Worm (Caenorhabditis elegans) whole organism, young adult: ENCODE measurements around the gene Y73F8A.13.
"Not testable (repeated sequence)": the region's sequence is repeated elsewhere in the genome, so short reads cannot be mapped to it uniquely, and the experiment has no call there.

Experiments used
- B0019.2 ChIP-seq: fragments of 200-800 bp; sonication (Bioruptor generic); conservative IDR thresholded peaks from 2 replicates; pipeline ENCODE4 v1.3.6; 2022; ENCODE audit warnings: missing genetic modification reagents, missing genetic modification characterization, missing compliant biosample characterization
- D2030.7 ChIP-seq: fragments of 200-800 bp; sonication (Bioruptor generic); IDR thresholded peaks from 2 replicates; pipeline ENCODE4 v1.3.6; 2022; ENCODE audit warnings: missing genetic modification reagents, missing genetic modification characterization, missing compliant biosample characterization
- F39B2.1 ChIP-seq: fragments of 200-800 bp; sonication (Bioruptor generic); IDR thresholded peaks from 2 replicates; pipeline ENCODE4 v1.3.6; 2022; ENCODE audit warnings: missing genetic modification reagents, missing genetic modification characterization, missing compliant biosample characterization
- F55B11.4 ChIP-seq: sonication (generic microtip); optimal IDR thresholded peaks from 2 replicates; lab custom pipeline; 2016; ENCODE audit warnings: missing compliant biosample characterization, missing genetic modification characterization, borderline replicate concordance; ENCODE audit not compliant: insufficient read depth
- K11D2.4 ChIP-seq: fragments of 200-800 bp; sonication (Bioruptor generic); IDR thresholded peaks from 2 replicates; pipeline ENCODE4 v1.3.6; 2022; ENCODE audit warnings: missing genetic modification reagents, missing genetic modification characterization, missing compliant biosample characterization
- Y53G8AR.9 ChIP-seq: fragments of 200-800 bp; sonication (Bioruptor generic); conservative IDR thresholded peaks from 2 replicates; pipeline ENCODE4 v1.3.6; 2022; ENCODE audit warnings: missing genetic modification reagents, missing genetic modification characterization, missing compliant biosample characterization
- Y79H2A.3 ChIP-seq: fragments of 200-800 bp; sonication (Bioruptor generic); conservative IDR thresholded peaks from 2 replicates; pipeline ENCODE4 v1.3.6; 2022; ENCODE audit warnings: missing genetic modification reagents, missing genetic modification characterization, missing compliant biosample characterization
- Y95B8A.8 ChIP-seq: fragments of 200-800 bp; sonication (Bioruptor generic); IDR thresholded peaks from 2 replicates; pipeline ENCODE4 v1.3.6; 2022; ENCODE audit warnings: missing genetic modification reagents, missing genetic modification characterization, missing compliant biosample characterization
- atf-7 ChIP-seq: sonication (generic microtip); optimal IDR thresholded peaks from 2 replicates; lab custom pipeline; 2017; ENCODE audit warnings: mild to moderate bottlenecking, missing genetic modification characterization, missing compliant biosample characterization
- ceh-79 ChIP-seq: sonication (generic microtip); optimal IDR thresholded peaks from 2 replicates; lab custom pipeline; 2017; ENCODE audit warnings: mild to moderate bottlenecking, missing genetic modification characterization, missing compliant biosample characterization
- ceh-91 ChIP-seq: fragments of 200-800 bp; sonication (Bioruptor generic); IDR thresholded peaks from 2 replicates; pipeline ENCODE4 v1.3.6; 2022; ENCODE audit warnings: missing genetic modification reagents, missing genetic modification characterization, missing compliant biosample characterization
- dox-1 ChIP-seq: fragments of 200-800 bp; sonication (Bioruptor generic); IDR thresholded peaks from 2 replicates; pipeline ENCODE4 v1.3.6; 2022; ENCODE audit warnings: missing genetic modification reagents, missing genetic modification characterization, missing compliant biosample characterization
- dpl-1 ChIP-seq: fragments of 150-350 bp; optimal IDR thresholded peaks from 2 replicates; lab custom pipeline; 2014; ENCODE audit warnings: missing biosample characterization, missing genetic modification reagents, missing genetic modification characterization
- efl-1 ChIP-seq: fragments of 150-350 bp; optimal IDR thresholded peaks from 2 replicates; lab custom pipeline; 2014; ENCODE audit warnings: missing biosample characterization, missing genetic modification reagents, missing genetic modification characterization
- egl-44 ChIP-seq: fragments of 200-800 bp; sonication (Bioruptor generic); IDR thresholded peaks from 2 replicates; pipeline ENCODE4 v1.3.6; 2022; ENCODE audit warnings: missing genetic modification reagents, missing genetic modification characterization, missing compliant biosample characterization
- fkh-3 ChIP-seq: sonication (generic microtip); optimal IDR thresholded peaks from 2 replicates; lab custom pipeline; 2016; ENCODE audit warnings: mild to moderate bottlenecking, missing genetic modification characterization, missing compliant biosample characterization
- hmg-20 ChIP-seq: fragments of 200-800 bp; sonication (Bioruptor generic); IDR thresholded peaks from 2 replicates; pipeline ENCODE4 v1.3.6; 2022; ENCODE audit warnings: missing genetic modification reagents, missing genetic modification characterization, missing compliant biosample characterization
- let-607 ChIP-seq, 2 experiments: fragments of 200-800 bp in 1 of 2; sonication (Bioruptor generic) in 1 of 2; sonication (generic microtip) in 1 of 2; optimal IDR thresholded peaks; 2 replicates each; lab custom pipeline; 2016 to 2018; ENCODE audit warnings: mild to moderate bottlenecking in 2 of 2, missing compliant biosample characterization in 2 of 2, missing genetic modification characterization in 2 of 2, moderate library complexity in 2 of 2, missing genotype in 1 of 2
- lsy-27 ChIP-seq: sonication (generic microtip); optimal IDR thresholded peaks from 2 replicates; lab custom pipeline; 2017; ENCODE audit warnings: missing genetic modification characterization, mild to moderate bottlenecking, missing compliant biosample characterization, antibody characterized with exemption, missing genotype, borderline replicate concordance; ENCODE audit not compliant: insufficient read depth
- mes-4 ChIP-seq: sonication (generic microtip); optimal IDR thresholded peaks from 2 replicates; lab custom pipeline; 2016; ENCODE audit warnings: missing genotype, missing genetic modification characterization, missing compliant biosample characterization
- nfyb-1 ChIP-seq: fragments of 200-800 bp; sonication (Bioruptor generic); IDR thresholded peaks from 2 replicates; pipeline ENCODE4 v1.3.6; 2022; ENCODE audit warnings: missing genetic modification reagents, missing genetic modification characterization, missing compliant biosample characterization
- nhr-120 ChIP-seq: fragments of 200-800 bp; sonication (Bioruptor generic); IDR thresholded peaks from 2 replicates; pipeline ENCODE4 v1.3.6; 2022; ENCODE audit warnings: missing genetic modification characterization, missing compliant biosample characterization
- nhr-27 ChIP-seq: fragments of 200-800 bp; sonication (Bioruptor generic); optimal IDR thresholded peaks from 2 replicates; lab custom pipeline; 2018; ENCODE audit warnings: mild to moderate bottlenecking, missing genetic modification characterization, moderate library complexity, missing compliant biosample characterization
- pbrm-1 ChIP-seq: fragments of 200-800 bp; sonication (Bioruptor generic); IDR thresholded peaks from 2 replicates; pipeline ENCODE4 v1.3.6; 2022; ENCODE audit warnings: missing genetic modification reagents, missing genetic modification characterization, missing compliant biosample characterization
- pha-4 ChIP-seq: fragments of 150-350 bp; sonication (generic microtip); optimal IDR thresholded peaks from 2 replicates; lab custom pipeline; 2014; ENCODE audit warnings: missing biosample characterization, missing genetic modification reagents, missing genetic modification characterization
- rcor-1 ChIP-seq: fragments of 200-800 bp; sonication (Bioruptor generic); IDR thresholded peaks from 2 replicates; pipeline ENCODE4 v1.3.6; 2022; ENCODE audit warnings: missing genetic modification reagents, missing genetic modification characterization, missing compliant biosample characterization
- repo-1 ChIP-seq: sonication (generic microtip); optimal IDR thresholded peaks from 2 replicates; lab custom pipeline; 2017; ENCODE audit warnings: mild to moderate bottlenecking, missing genetic modification characterization, missing compliant biosample characterization
- snpc-3.4 ChIP-seq: sonication (generic microtip); optimal IDR thresholded peaks from 2 replicates; lab custom pipeline; 2017; ENCODE audit warnings: missing genetic modification characterization, mild to moderate bottlenecking, missing compliant biosample characterization, antibody characterized with exemption, moderate library complexity, missing genotype, missing genetic modification reagents
- snpc-4 ChIP-seq, 5 experiments: fragments of 150-350 bp in 1 of 5; sonication (generic microtip) in 4 of 5; optimal IDR thresholded peaks; 2 replicates each; lab custom pipeline; 2014 to 2018; ENCODE audit warnings: missing genetic modification characterization in 5 of 5, missing biosample characterization in 3 of 5, antibody characterized with exemption in 2 of 5, mild to moderate bottlenecking in 2 of 5, missing compliant biosample characterization in 2 of 5, missing genotype in 2 of 5, moderate library complexity in 2 of 5, missing genetic modification reagents in 1 of 5
- somi-1 ChIP-seq: fragments of 200-800 bp; sonication (Bioruptor generic); optimal IDR thresholded peaks from 2 replicates; lab custom pipeline; 2018; ENCODE audit warnings: mild to moderate bottlenecking, missing genetic modification characterization, missing compliant biosample characterization
- sptf-2 ChIP-seq: fragments of 200-800 bp; sonication (Bioruptor generic); optimal IDR thresholded peaks from 2 replicates; lab custom pipeline; 2018; ENCODE audit warnings: mild to moderate bottlenecking, missing genetic modification characterization, missing compliant biosample characterization
- tbx-9 ChIP-seq: sonication (generic microtip); optimal IDR thresholded peaks from 2 replicates; lab custom pipeline; 2016; ENCODE audit warnings: borderline replicate concordance, missing genetic modification characterization, inconsistent platforms, missing compliant biosample characterization
- tlf-1 ChIP-seq: fragments of 200-800 bp; sonication (Bioruptor generic); optimal IDR thresholded peaks from 2 replicates; lab custom pipeline; 2018; ENCODE audit warnings: mild to moderate bottlenecking, missing genetic modification characterization, missing compliant biosample characterization
- unc-130 ChIP-seq: sonication (generic microtip); optimal IDR thresholded peaks from 2 replicates; lab custom pipeline; 2016; ENCODE audit warnings: missing genetic modification reagents, missing genetic modification characterization, missing compliant biosample characterization
- zfh-2 ChIP-seq: fragments of 200-800 bp; sonication (Bioruptor generic); conservative IDR thresholded peaks from 2 replicates; pipeline ENCODE4 v1.3.6; 2022; ENCODE audit warnings: missing genetic modification reagents, missing genetic modification characterization, missing compliant biosample characterization
- zim-3 ChIP-seq: sonication (generic microtip); optimal IDR thresholded peaks from 2 replicates; lab custom pipeline; 2017; ENCODE audit warnings: mild to moderate bottlenecking, missing genetic modification characterization, moderate library complexity, missing compliant biosample characterization
- ztf-22 ChIP-seq: fragments of 200-800 bp; sonication (Bioruptor generic); optimal IDR thresholded peaks from 2 replicates; lab custom pipeline; 2018; ENCODE audit warnings: mild to moderate bottlenecking, missing genetic modification characterization, moderate library complexity, missing compliant biosample characterization
- ztf-25 ChIP-seq: fragments of 200-800 bp; sonication (Bioruptor generic); IDR thresholded peaks from 2 replicates; pipeline ENCODE4 v1.3.6; 2022; ENCODE audit warnings: missing genetic modification reagents, missing genetic modification characterization, missing compliant biosample characterization

Y73F8A.13 gene

ce11 chrIV:15318982-15319381, 6.9 kb downstream of the Y73F8A.13 start, which contains the start of gene Y73F8A.14:
TSS of gene Y73F8A.14 (minus strand) at chrIV:15319082.
- TF ChIP-seq atf-7 (tag; lab: Kevin White, UChicago); pbrm-1 (GFP tag; lab: Robert Waterston, UW); rcor-1: not testable (repeated sequence)

ce11 chrIV:15321279-15321678, 9.2 kb downstream of the Y73F8A.13 start, which contains the start of gene Y73F8A.15:
TSS of gene Y73F8A.15 (plus strand) at chrIV:15321579.
- no peak for TF ChIP-seq fkh-3 (tag; lab: Kevin White, UChicago)
- no peak for TF ChIP-seq lsy-27 (tag; lab: Kevin White, UChicago)
- TF ChIP-seq repo-1 (tag; lab: Kevin White, UChicago): no peak
- no peak for TF ChIP-seq ztf-22 (GFP tag; lab: Kevin White, UChicago)
- no peak for TF ChIP-seq ceh-79
- no peak for TF ChIP-seq nfyb-1 (GFP tag; lab: Robert Waterston, UW)
- no peak for TF ChIP-seq unc-130 (GFP tag; lab: Kevin White, UChicago)
- TF ChIP-seq let-607 (tag; optimal IDR thresholded peaks at IDR 0.05; lab: Kevin White, UChicago): no peak
- TF ChIP-seq zfh-2: no peak
- TF ChIP-seq somi-1 (GFP tag; lab: Kevin White, UChicago): no peak
- no peak for TF ChIP-seq tbx-9 (tag; lab: Kevin White, UChicago)

- TF ChIP-seq atf-7 (tag; lab: Kevin White, UChicago) (no peak), sptf-2 (GFP tag; lab: Kevin White, UChicago) (no peak), efl-1 (no peak), dox-1 (GFP tag; lab: Robert Waterston, UW) (no peak), Y53G8AR.9 (GFP tag; lab: Robert Waterston, UW) (no peak), pha-4 (tag; lab: Kevin White, UChicago) (no peak)
Observed at ce11 chrIV:15323593-15323992, 11.5 kb downstream of the Y73F8A.13 start, which contains the start of gene tbx-39. TSS of gene tbx-39 (plus strand) at chrIV:15323893.

DNA sequence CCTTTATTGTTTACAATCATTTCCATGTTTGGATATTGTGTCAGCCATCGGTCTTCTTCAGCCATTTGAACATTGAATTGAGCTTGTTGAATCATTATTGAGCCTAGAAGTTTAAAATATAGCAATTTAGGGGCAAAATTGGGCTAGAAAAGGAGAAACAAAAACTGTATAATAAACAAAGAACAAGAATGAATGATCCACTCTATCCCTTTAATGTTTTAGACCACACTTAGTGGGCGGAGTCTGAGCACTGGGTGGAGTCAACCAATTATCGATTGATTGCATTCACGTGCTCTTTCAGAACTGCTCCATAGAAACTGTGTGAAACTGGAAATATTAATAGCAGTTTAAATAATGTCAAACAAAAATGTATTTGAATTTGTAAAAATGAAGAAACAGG, 16.0 kb downstream of the Y73F8A.13 start, which contains the start of gene tbx-40:
Gene tbx-40 (minus strand): TSS at position 101 of the 400 bp plus-strand sequence.
- no peak for TF ChIP-seq ceh-91 (GFP tag; lab: Robert Waterston, UW)
- no peak for TF ChIP-seq K11D2.4
- no peak for TF ChIP-seq B0019.2 (GFP tag; lab: Robert Waterston, UW)
- no peak for TF ChIP-seq F55B11.4 (tag; lab: Kevin White, UChicago)
- TF ChIP-seq hmg-20: no peak
- no peak for TF ChIP-seq nhr-120
- TF ChIP-seq sptf-2 (GFP tag; lab: Kevin White, UChicago): no peak
- no peak for TF ChIP-seq mes-4 (tag; lab: Kevin White, UChicago)
- no peak for TF ChIP-seq ztf-25

- TF ChIP-seq tlf-1 (GFP tag; lab: Kevin White, UChicago): no peak
- no peak for TF ChIP-seq Y79H2A.3
- no peak for TF ChIP-seq nhr-27 (tag; lab: Kevin White, UChicago)
- TF ChIP-seq zim-3 (tag; lab: Kevin White, UChicago): no peak
- TF ChIP-seq tbx-9 (tag; lab: Kevin White, UChicago): no peak
- no peak for TF ChIP-seq D2030.7 (GFP tag; lab: Robert Waterston, UW)
- TF ChIP-seq egl-44 (GFP tag; lab: Robert Waterston, UW): no peak
- no peak for TF ChIP-seq B0019.2 (GFP tag; lab: Robert Waterston, UW)
- TF ChIP-seq hmg-20: no peak
- TF ChIP-seq F39B2.1 (GFP tag; lab: Robert Waterston, UW): no peak
- no peak for TF ChIP-seq Y95B8A.8 (GFP tag; lab: Robert Waterston, UW)
- TF ChIP-seq snpc-3.4: no peak
- no peak for TF ChIP-seq snpc-4 (GFP tag; optimal IDR thresholded peaks at IDR 0.05; lab: Kevin White, UChicago)
- TF ChIP-seq snpc-4 (tag; optimal IDR thresholded peaks at IDR 0.05; lab: Kevin White, UChicago): no peak
- TF ChIP-seq dpl-1 (GFP tag; lab: Kevin White, UChicago): no peak
- TF ChIP-seq, all 124 proteins: peak for 0
Observed at ce11 chrIV:15336778-15337177, 24.7 kb downstream of the Y73F8A.13 start, which contains the start of gene irld-59. TSS of gene irld-59 (plus strand) at chrIV:15337078.
